Fruit fly (Drosophila melanogaster) whole organism, prepupa: ENCODE results near the gene CG43630.

ENCODE experiments used
- Blimp-1 ChIP-seq: fragments of 200-800 bp; sonication (Bioruptor generic); optimal IDR thresholded peaks from 3 replicates; lab custom pipeline; 2017; ENCODE audit warnings: missing biosample characterization, missing genetic modification characterization, mild to moderate bottlenecking, moderate library complexity, missing genetic modification reagents
- CG10631 ChIP-seq: fragments of 200-800 bp; sonication (Bioruptor generic); optimal IDR thresholded peaks from 2 replicates; lab custom pipeline; 2016; ENCODE audit warnings: missing biosample characterization, missing genetic modification characterization
- CG11294 ChIP-seq: fragments of 200-800 bp; sonication (Bioruptor generic); IDR thresholded peaks from 2 replicates; pipeline ENCODE4 v1.3.6; 2022; ENCODE audit warnings: missing biosample characterization, missing genetic modification characterization
- CG3032 ChIP-seq: fragments of 200-800 bp; optimal IDR thresholded peaks from 2 replicates; lab custom pipeline; 2019; ENCODE audit warnings: missing biosample characterization, mild to moderate bottlenecking, missing genetic modification characterization, moderate library complexity
- CG31627 ChIP-seq: fragments of 200-800 bp; sonication (Bioruptor generic); optimal IDR thresholded peaks from 3 replicates; lab custom pipeline; 2016; ENCODE audit warnings: missing biosample characterization, missing genetic modification characterization
- CG32006 ChIP-seq: fragments of 200-800 bp; sonication (Bioruptor generic); optimal IDR thresholded peaks from 3 replicates; lab custom pipeline; 2017; ENCODE audit warnings: missing biosample characterization, mild to moderate bottlenecking, missing genetic modification characterization
- CG34406 ChIP-seq: fragments of 200-800 bp; sonication (Bioruptor generic); optimal IDR thresholded peaks from 3 replicates; lab custom pipeline; 2016; ENCODE audit warnings: missing biosample characterization, missing genetic modification characterization
- CG4318 ChIP-seq: fragments of 200-800 bp; sonication (Bioruptor generic); optimal IDR thresholded peaks from 3 replicates; lab custom pipeline; 2017; ENCODE audit warnings: missing biosample characterization, mild to moderate bottlenecking, missing genetic modification characterization
- CG6163 ChIP-seq: fragments of 200-800 bp; sonication (Bioruptor generic); IDR thresholded peaks from 3 replicates; pipeline ENCODE4 v1.3.6; 2022; ENCODE audit warnings: missing biosample characterization, missing genetic modification characterization
- CG6276 ChIP-seq: fragments of 200-800 bp; sonication (Bioruptor generic); optimal IDR thresholded peaks from 2 replicates; lab custom pipeline; 2017; ENCODE audit warnings: missing biosample characterization, mild to moderate bottlenecking, missing genetic modification characterization
- CG6808 ChIP-seq: fragments of 200-800 bp; sonication (Bioruptor generic); optimal IDR thresholded peaks from 3 replicates; lab custom pipeline; 2017; ENCODE audit warnings: missing biosample characterization, missing genetic modification characterization, mild to moderate bottlenecking, moderate library complexity, missing genetic modification reagents
- CG6854 ChIP-seq: fragments of 200-800 bp; sonication (Bioruptor generic); optimal IDR thresholded peaks from 2 replicates; lab custom pipeline; 2017; ENCODE audit warnings: missing biosample characterization, mild to moderate bottlenecking, missing genetic modification characterization
- CG7368 ChIP-seq: fragments of 200-800 bp; sonication (Bioruptor generic); optimal IDR thresholded peaks from 3 replicates; lab custom pipeline; 2016; ENCODE audit warnings: missing biosample characterization, missing genetic modification characterization
- CG8119 ChIP-seq: fragments of 200-800 bp; sonication (Bioruptor generic); IDR thresholded peaks from 3 replicates; pipeline ENCODE4 v1.3.6; 2022; ENCODE audit warnings: missing biosample characterization, missing genetic modification characterization
- CG8632 ChIP-seq: fragments of 200-800 bp; sonication (Bioruptor generic); optimal IDR thresholded peaks from 3 replicates; lab custom pipeline; 2016; ENCODE audit warnings: missing biosample characterization, missing genetic modification characterization
- CG9139 ChIP-seq: fragments of 200-800 bp; sonication (Bioruptor generic); optimal IDR thresholded peaks from 3 replicates; lab custom pipeline; 2017; ENCODE audit warnings: missing biosample characterization, mild to moderate bottlenecking, missing genetic modification characterization
- Eip75B ChIP-seq: fragments of 200-800 bp; sonication (Bioruptor generic); optimal IDR thresholded peaks from 3 replicates; lab custom pipeline; 2016; ENCODE audit warnings: missing biosample characterization, missing genetic modification characterization
- Eip78C ChIP-seq: fragments of 200-800 bp; sonication (Bioruptor generic); peaks from one replicate; lab custom pipeline; 2016; ENCODE audit warnings: missing biosample characterization, missing genetic modification characterization
- Hr38 ChIP-seq: sonication (Bioruptor generic); optimal IDR thresholded peaks from 2 replicates; lab custom pipeline; 2016; ENCODE audit warnings: missing biosample characterization, missing genetic modification characterization
- Hr39 ChIP-seq: fragments of 200-800 bp; sonication (Bioruptor generic); optimal IDR thresholded peaks from 2 replicates; lab custom pipeline; 2016; ENCODE audit warnings: missing biosample characterization, missing genetic modification characterization
- Met ChIP-seq: fragments of 200-800 bp; sonication (Bioruptor generic); optimal IDR thresholded peaks from 3 replicates; lab custom pipeline; 2016; ENCODE audit warnings: missing biosample characterization, missing genetic modification characterization
- Sox14 ChIP-seq: fragments of 200-800 bp; sonication (Bioruptor generic); optimal IDR thresholded peaks from 3 replicates; lab custom pipeline; 2016; ENCODE audit warnings: missing biosample characterization, missing genetic modification characterization
- Sox15 ChIP-seq: fragments of 200-800 bp; sonication (Bioruptor generic); optimal IDR thresholded peaks from 3 replicates; lab custom pipeline; 2016; ENCODE audit warnings: missing biosample characterization, missing genetic modification characterization
- achi ChIP-seq: fragments of 200-800 bp; sonication (Bioruptor generic); optimal IDR thresholded peaks from 3 replicates; lab custom pipeline; 2016; ENCODE audit warnings: missing biosample characterization, missing genetic modification characterization
- acj6 ChIP-seq: fragments of 200-800 bp; sonication (Bioruptor generic); optimal IDR thresholded peaks from 3 replicates; lab custom pipeline; 2016; ENCODE audit warnings: missing biosample characterization, missing genetic modification characterization
- dac ChIP-seq: fragments of 200-800 bp; sonication (Bioruptor generic); optimal IDR thresholded peaks from 2 replicates; lab custom pipeline; 2017; ENCODE audit warnings: missing biosample characterization, mild to moderate bottlenecking, missing genetic modification characterization
- dsx ChIP-seq: fragments of 200-800 bp; optimal IDR thresholded peaks from 3 replicates; lab custom pipeline; 2019; ENCODE audit warnings: missing biosample characterization, mild to moderate bottlenecking, missing genetic modification characterization, moderate library complexity; ENCODE audit not compliant: poor library complexity, severe bottlenecking
- eg ChIP-seq: fragments of 200-800 bp; sonication (Bioruptor generic); IDR thresholded peaks from 3 replicates; pipeline ENCODE4 v1.3.6; 2022; ENCODE audit warnings: missing biosample characterization, missing genetic modification characterization
- esn ChIP-seq: fragments of 200-800 bp; sonication (Bioruptor generic); optimal IDR thresholded peaks from 2 replicates; lab custom pipeline; 2016; ENCODE audit warnings: missing biosample characterization, mild to moderate bottlenecking, missing genetic modification characterization, moderate library complexity
- fkh ChIP-seq: fragments of 200-800 bp; sonication (Bioruptor generic); optimal IDR thresholded peaks from 3 replicates; lab custom pipeline; 2017; ENCODE audit warnings: missing biosample characterization, mild to moderate bottlenecking, missing genetic modification characterization, moderate library complexity
- lz ChIP-seq: fragments of 200-800 bp; sonication (Bioruptor generic); optimal IDR thresholded peaks from 3 replicates; lab custom pipeline; 2016; ENCODE audit warnings: missing biosample characterization, missing genetic modification characterization
- net ChIP-seq: fragments of 200-800 bp; sonication (Bioruptor generic); optimal IDR thresholded peaks from 3 replicates; lab custom pipeline; 2016; ENCODE audit warnings: missing biosample characterization, missing genetic modification characterization
- pdm3 ChIP-seq: fragments of 200-800 bp; sonication (Bioruptor generic); optimal IDR thresholded peaks from 3 replicates; lab custom pipeline; 2016; ENCODE audit warnings: missing biosample characterization, missing genetic modification characterization
- spab ChIP-seq: fragments of 200-800 bp; sonication (Bioruptor generic); optimal IDR thresholded peaks from 2 replicates; lab custom pipeline; 2017; ENCODE audit warnings: missing biosample characterization, mild to moderate bottlenecking, missing genetic modification characterization, missing genetic modification reagents
- ss ChIP-seq, 2 experiments: fragments of 200-800 bp; sonication (Bioruptor generic); optimal IDR thresholded peaks; 2 replicates in 1 of 2; 3 replicates in 1 of 2; lab custom pipeline; 2017 to 2018; ENCODE audit warnings: mild to moderate bottlenecking in 2 of 2, missing biosample characterization in 2 of 2, missing genetic modification characterization in 2 of 2, moderate library complexity in 1 of 2
- svp ChIP-seq: fragments of 200-800 bp; sonication (Bioruptor generic); peaks from one replicate; lab custom pipeline; 2016; ENCODE audit warnings: missing biosample characterization, missing genetic modification characterization
- topi ChIP-seq: fragments of 200-800 bp; sonication (Bioruptor generic); optimal IDR thresholded peaks from 3 replicates; lab custom pipeline; 2016; ENCODE audit warnings: missing biosample characterization, missing genetic modification characterization
- vri ChIP-seq: fragments of 200-800 bp; sonication (Bioruptor generic); optimal IDR thresholded peaks from 3 replicates; lab custom pipeline; 2016; ENCODE audit warnings: missing biosample characterization, mild to moderate bottlenecking, missing genetic modification characterization

CG43630 gene

dm6 chr3R:12646926-12647325 is 29.1 kb downstream of the CG43630 start:
- TF ChIP-seq Eip78C (GFP tag; lab: Kevin White, UChicago) (peak; percentile 78), CG8632 (GFP tag; lab: Kevin White, UChicago) (no peak)
- TF ChIP-seq, all 60 proteins: peak for 1

DNA sequence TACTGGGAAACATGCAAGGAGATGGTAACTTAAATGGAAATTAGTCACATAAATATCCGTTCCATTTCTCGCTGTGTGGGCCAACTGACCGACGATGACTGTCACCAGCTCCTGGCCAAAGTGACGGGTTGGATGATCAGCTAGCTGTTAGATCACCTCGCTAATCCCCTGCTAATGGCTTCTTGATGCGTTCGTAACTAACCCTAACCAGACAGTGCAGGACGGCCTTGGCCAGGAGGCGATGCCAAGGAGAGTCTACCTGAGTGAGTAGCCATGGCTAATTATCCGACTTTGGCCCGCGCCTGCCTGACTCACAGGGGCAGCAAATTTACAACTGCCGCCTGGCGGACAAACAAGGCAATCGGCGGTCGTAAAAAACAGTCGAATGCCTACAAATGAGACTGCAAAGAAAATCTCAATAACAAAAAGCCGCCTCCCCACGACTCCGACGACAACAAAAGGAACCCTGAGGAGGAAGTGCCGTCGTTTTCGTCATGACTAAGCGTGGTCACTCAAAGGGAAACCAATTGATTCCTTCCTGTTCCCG is 30.2 kb downstream of the CG43630 start:
- TF ChIP-seq Met (GFP tag; lab: Kevin White, UChicago) (no peak), fkh (no peak), CG9139 (GFP tag; lab: Kevin White, UChicago) (no peak), CG6276 (no peak), CG32006 (GFP tag; lab: Kevin White, UChicago) (no peak), dac (no peak), CG6163 (GFP tag; lab: Robert Waterston, UW) (0 out of 3 replicates have a peak, but pooled peaks have one; percentile 21), Sox14 (GFP tag; lab: Kevin White, UChicago) (no peak), ss (GFP tag; optimal IDR thresholded peaks at IDR 0.05; lab: Kevin White, UChicago) (no peak), Eip78C (GFP tag; lab: Kevin White, UChicago) (peak; percentile 33), CG4318 (GFP tag; lab: Kevin White, UChicago) (no peak)

DNA sequence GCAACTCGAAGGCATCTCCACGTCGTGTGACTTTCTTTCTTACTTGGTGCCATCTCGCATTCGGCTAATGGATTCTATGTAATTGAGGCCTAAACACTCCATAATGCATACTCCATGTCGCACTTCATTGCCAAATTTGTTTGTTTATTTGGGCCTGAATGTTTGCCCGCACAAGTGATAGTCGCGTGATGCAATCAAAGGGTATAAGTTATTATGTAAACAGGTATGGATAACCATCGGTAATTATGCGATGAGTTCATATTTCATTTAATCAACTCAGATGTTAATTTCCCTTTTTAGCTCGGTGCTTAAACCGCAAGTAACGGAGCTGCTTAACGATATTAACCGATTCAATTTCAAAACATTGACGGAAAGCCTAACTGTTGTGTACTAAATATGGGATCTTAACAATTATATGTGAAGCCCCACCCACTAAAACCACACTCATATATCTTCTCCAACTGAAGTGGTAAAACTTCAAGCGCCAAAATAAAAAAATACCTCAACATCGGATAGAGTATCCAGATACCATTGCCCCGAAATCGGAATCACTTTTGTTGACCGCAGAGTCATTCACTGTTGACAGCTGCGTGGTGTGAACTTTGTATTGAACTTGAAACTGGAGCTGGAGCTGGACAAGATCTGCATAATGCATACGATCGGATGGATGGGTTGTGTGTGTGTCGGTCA is 31.3 kb downstream of the CG43630 start:
- TF ChIP-seq fkh (peak; percentile 46), Sox15 (GFP tag; lab: Kevin White, UChicago) (peak; percentile 9), svp (GFP tag; lab: Kevin White, UChicago) (peak; percentile 66), esn (peak; percentile 13), CG7368 (GFP tag; lab: Kevin White, UChicago) (peak; percentile 26), Hr38 (GFP tag; lab: Kevin White, UChicago) (no peak), pdm3 (GFP tag; lab: Kevin White, UChicago) (peak; percentile 14), Hr39 (peak; percentile 17), net (GFP tag; lab: Kevin White, UChicago) (no peak), CG31627 (GFP tag; lab: Kevin White, UChicago) (peak; percentile 15), acj6 (no peak), eg (GFP tag; lab: Robert Waterston, UW) (no peak), topi (GFP tag; lab: Kevin White, UChicago) (no peak), CG6276 (no peak), Met (GFP tag; lab: Kevin White, UChicago) (peak; percentile 20), Eip75B (GFP tag; lab: Kevin White, UChicago) (no peak), achi (GFP tag; lab: Kevin White, UChicago) (peak; percentile 11), CG9139 (GFP tag; lab: Kevin White, UChicago) (no peak), Eip78C (GFP tag; lab: Kevin White, UChicago) (peak; percentile 66), vri (GFP tag; lab: Kevin White, UChicago) (peak; percentile 40), lz (GFP tag; lab: Kevin White, UChicago) (peak; percentile 22), CG34406 (GFP tag; lab: Kevin White, UChicago) (peak; percentile 11), dac (no peak), CG8119 (GFP tag; lab: Robert Waterston, UW) (no peak)

DNA sequence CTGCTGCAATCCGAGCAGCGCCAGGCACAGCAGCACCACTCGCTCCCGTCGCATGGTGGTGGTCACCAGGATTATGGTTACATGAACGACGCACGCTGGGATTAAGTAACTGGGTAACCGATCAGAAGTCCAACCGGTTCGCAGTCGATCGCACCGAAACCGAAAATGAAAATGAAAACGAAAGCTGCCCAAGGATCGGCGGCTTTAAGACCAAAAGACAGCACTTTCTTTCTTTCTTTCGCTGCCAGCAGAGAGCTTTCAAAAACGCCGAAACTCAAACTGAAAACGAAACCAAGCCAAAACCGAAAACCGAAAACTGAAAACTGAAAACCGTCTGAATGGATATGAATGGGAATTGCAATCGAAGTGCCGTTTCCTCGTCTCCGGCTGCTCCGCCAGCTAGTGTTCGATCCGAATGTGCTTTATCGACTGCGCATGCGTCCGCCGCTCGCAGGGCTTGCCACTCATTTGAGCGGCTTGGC is 34.0 kb downstream of the CG43630 start, which contains the start of gene CG6753:
Gene CG6753 (minus strand): TSS at position 432 of the 482 bp plus-strand sequence.
- no peak for TF ChIP-seq CG6808 (GFP tag; lab: Kevin White, UChicago)
- TF ChIP-seq Blimp-1 (GFP tag; lab: Kevin White, UChicago), result peak; percentile 90

- TF ChIP-seq achi (GFP tag; lab: Kevin White, UChicago) (no peak), CG6854 (GFP tag; lab: Kevin White, UChicago) (no peak), Met (GFP tag; lab: Kevin White, UChicago) (no peak), spab (no peak), CG9139 (GFP tag; lab: Kevin White, UChicago) (no peak), CG10631 (no peak), Blimp-1 (GFP tag; lab: Kevin White, UChicago) (no peak), pdm3 (GFP tag; lab: Kevin White, UChicago) (no peak), CG8119 (GFP tag; lab: Robert Waterston, UW) (no peak), CG11294 (GFP tag; lab: Robert Waterston, UW) (no peak), Sox15 (GFP tag; lab: Kevin White, UChicago) (no peak), CG3032 (tag; lab: Kevin White, UChicago) (no peak), dsx (GFP tag; lab: Kevin White, UChicago) (no peak), CG4318 (GFP tag; lab: Kevin White, UChicago) (no peak), ss (GFP tag; optimal IDR thresholded peaks at IDR 0.05; lab: Kevin White, UChicago) (no peak), esn (no peak), CG34406 (GFP tag; lab: Kevin White, UChicago) (no peak)
- TF ChIP-seq, all 60 proteins: peak for 0
Measured at dm6 chr3R:12641620-12642019, 34.4 kb downstream of the CG43630 start.
